Worm (Caenorhabditis elegans) whole organism, mixed stage, embryonic: ENCODE measurements around the gene pnn-1.

ENCODE experiments used
- lsy-2 ChIP-seq: fragments of 150-350 bp; optimal IDR thresholded peaks from 2 replicates; lab custom pipeline; 2014; ENCODE audit warnings: missing biosample characterization, missing genetic modification characterization
- zip-8 ChIP-seq: fragments of 150-350 bp; optimal IDR thresholded peaks from 2 replicates; lab custom pipeline; 2014; ENCODE audit warnings: missing biosample characterization, missing genetic modification characterization

DNA sequence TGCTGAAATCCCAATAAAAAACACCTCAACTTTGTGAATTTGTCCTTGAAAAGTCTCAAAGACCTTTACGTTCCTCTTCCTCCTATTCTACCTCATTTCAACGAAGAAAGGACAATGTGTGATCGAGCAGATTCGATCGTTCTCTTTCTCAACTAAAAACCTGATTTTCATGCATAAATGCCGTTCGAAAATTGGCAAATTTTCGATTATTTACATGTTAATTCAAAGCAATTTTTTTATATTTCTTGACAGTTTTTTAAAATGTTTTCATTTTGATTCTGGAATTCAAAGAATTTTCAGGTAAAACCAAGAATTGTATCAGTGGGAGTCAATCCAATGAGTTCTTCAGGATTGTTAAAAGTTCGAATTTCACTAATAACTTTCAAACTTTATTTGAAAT, 2.4 kb upstream of the pnn-1 start, which contains the start of gene lin-46:
- TF ChIP-seq zip-8 (tag; lab: Kevin White, UChicago) = no peak
- TF ChIP-seq lsy-2 (tag; lab: Kevin White, UChicago) = no peak
